Worm (Caenorhabditis elegans) whole organism, young adult: ENCODE measurements around the gene srj-27.

Experiments
- B0019.2 ChIP-seq: fragments of 200-800 bp; sonication (Bioruptor generic); conservative IDR thresholded peaks from 2 replicates; pipeline ENCODE4 v1.3.6; 2022; ENCODE audit warnings: missing genetic modification reagents, missing genetic modification characterization, missing compliant biosample characterization
- C06A6.2 ChIP-seq: fragments of 200-800 bp; sonication (Bioruptor generic); conservative IDR thresholded peaks from 2 replicates; pipeline ENCODE4 v1.3.6; 2022; ENCODE audit warnings: missing genetic modification characterization, missing compliant biosample characterization
- C17E4.6 ChIP-seq: fragments of 200-800 bp; sonication (Bioruptor generic); IDR thresholded peaks from 2 replicates; pipeline ENCODE4 v1.3.6; 2022; ENCODE audit warnings: missing genetic modification reagents, missing genetic modification characterization, missing compliant biosample characterization
- F10E7.11 ChIP-seq: sonication (generic microtip); optimal IDR thresholded peaks from 2 replicates; lab custom pipeline; 2017; ENCODE audit warnings: mild to moderate bottlenecking, missing genetic modification characterization, moderate library complexity, missing compliant biosample characterization
- F33H1.4 ChIP-seq: fragments of 200-800 bp; sonication (Bioruptor generic); IDR thresholded peaks from 2 replicates; pipeline ENCODE4 v1.3.6; 2022; ENCODE audit warnings: missing genetic modification reagents, missing genetic modification characterization, missing compliant biosample characterization
- F39B2.1 ChIP-seq: fragments of 200-800 bp; sonication (Bioruptor generic); IDR thresholded peaks from 2 replicates; pipeline ENCODE4 v1.3.6; 2022; ENCODE audit warnings: missing genetic modification reagents, missing genetic modification characterization, missing compliant biosample characterization
- F57A8.1 ChIP-seq: fragments of 200-800 bp; sonication (Bioruptor generic); optimal IDR thresholded peaks from 2 replicates; lab custom pipeline; 2018; ENCODE audit warnings: mild to moderate bottlenecking, missing genetic modification characterization, moderate library complexity, missing compliant biosample characterization
- K11D2.4 ChIP-seq: fragments of 200-800 bp; sonication (Bioruptor generic); IDR thresholded peaks from 2 replicates; pipeline ENCODE4 v1.3.6; 2022; ENCODE audit warnings: missing genetic modification reagents, missing genetic modification characterization, missing compliant biosample characterization
- K12H6.12 ChIP-seq: fragments of 200-800 bp; sonication (Bioruptor generic); optimal IDR thresholded peaks from 2 replicates; lab custom pipeline; 2018; ENCODE audit warnings: mild to moderate bottlenecking, missing genetic modification characterization, missing compliant biosample characterization
- ama-1 ChIP-seq, 3 experiments: fragments of 150-350 bp in 1 of 3; sonication (generic microtip) in 2 of 3; optimal IDR thresholded peaks; 2 replicates each; lab custom pipeline; 2014 to 2018; ENCODE audit warnings: missing biosample characterization in 2 of 3, missing genetic modification characterization in 2 of 3, missing genetic modification reagents in 2 of 3
- aptf-2 ChIP-seq: fragments of 200-800 bp; sonication (Bioruptor generic); conservative IDR thresholded peaks from 2 replicates; pipeline ENCODE4 v1.3.6; 2022; ENCODE audit warnings: missing genetic modification reagents, missing genetic modification characterization, missing compliant biosample characterization
- atf-7 ChIP-seq: sonication (generic microtip); optimal IDR thresholded peaks from 2 replicates; lab custom pipeline; 2017; ENCODE audit warnings: mild to moderate bottlenecking, missing genetic modification characterization, missing compliant biosample characterization
- attf-5 ChIP-seq: fragments of 200-800 bp; sonication (Bioruptor generic); optimal IDR thresholded peaks from 2 replicates; lab custom pipeline; 2018; ENCODE audit warnings: mild to moderate bottlenecking, missing genetic modification characterization, missing compliant biosample characterization
- bed-2 ChIP-seq: fragments of 200-800 bp; sonication (Bioruptor generic); IDR thresholded peaks from 2 replicates; pipeline ENCODE4 v1.3.6; 2022; ENCODE audit warnings: missing genetic modification reagents, missing genetic modification characterization, missing compliant biosample characterization
- ccch-3 ChIP-seq: fragments of 200-800 bp; sonication (Bioruptor generic); optimal IDR thresholded peaks from 2 replicates; lab custom pipeline; 2018; ENCODE audit warnings: mild to moderate bottlenecking, missing genetic modification characterization, missing compliant biosample characterization
- cebp-1 ChIP-seq, 2 experiments: fragments of 200-800 bp in 1 of 2; sonication (Bioruptor generic) in 1 of 2; sonication (generic microtip) in 1 of 2; IDR thresholded peaks in 1 of 2; optimal IDR thresholded peaks in 1 of 2; 2 replicates each; pipeline versions ENCODE4 v1.3.6 to Lab custom; 2017 to 2022; ENCODE audit warnings: missing compliant biosample characterization in 2 of 2, missing genetic modification characterization in 2 of 2, mild to moderate bottlenecking in 1 of 2, missing genetic modification reagents in 1 of 2, moderate library complexity in 1 of 2
- cebp-2 ChIP-seq: fragments of 200-800 bp; sonication (Bioruptor generic); IDR thresholded peaks from 2 replicates; pipeline ENCODE4 v1.3.6; 2022; ENCODE audit warnings: missing genetic modification characterization, missing compliant biosample characterization
- ceh-100 ChIP-seq: fragments of 200-800 bp; sonication (Bioruptor generic); IDR thresholded peaks from 2 replicates; pipeline ENCODE4 v1.3.6; 2022; ENCODE audit warnings: missing genetic modification reagents, missing genetic modification characterization, missing compliant biosample characterization
- ceh-27 ChIP-seq: fragments of 200-800 bp; sonication (Bioruptor generic); optimal IDR thresholded peaks from 2 replicates; lab custom pipeline; 2018; ENCODE audit warnings: mild to moderate bottlenecking, missing genetic modification characterization, moderate library complexity, missing compliant biosample characterization
- ceh-58 ChIP-seq: fragments of 200-800 bp; sonication (Bioruptor generic); IDR thresholded peaks from 2 replicates; pipeline ENCODE4 v1.3.6; 2022; ENCODE audit warnings: missing genetic modification characterization, missing compliant biosample characterization
- ceh-91 ChIP-seq: fragments of 200-800 bp; sonication (Bioruptor generic); IDR thresholded peaks from 2 replicates; pipeline ENCODE4 v1.3.6; 2022; ENCODE audit warnings: missing genetic modification reagents, missing genetic modification characterization, missing compliant biosample characterization
- die-1 ChIP-seq: sonication (generic microtip); optimal IDR thresholded peaks from 2 replicates; lab custom pipeline; 2016; ENCODE audit warnings: missing genotype, mild to moderate bottlenecking, missing genetic modification characterization, missing compliant biosample characterization
- dox-1 ChIP-seq: fragments of 200-800 bp; sonication (Bioruptor generic); IDR thresholded peaks from 2 replicates; pipeline ENCODE4 v1.3.6; 2022; ENCODE audit warnings: missing genetic modification reagents, missing genetic modification characterization, missing compliant biosample characterization
- egl-18 ChIP-seq: fragments of 200-800 bp; sonication (Bioruptor generic); IDR thresholded peaks from 2 replicates; pipeline ENCODE4 v1.3.6; 2022; ENCODE audit warnings: missing genetic modification reagents, missing genetic modification characterization, missing compliant biosample characterization
- egrh-3 ChIP-seq: fragments of 200-800 bp; sonication (Bioruptor generic); IDR thresholded peaks from 2 replicates; pipeline ENCODE4 v1.3.6; 2022; ENCODE audit warnings: missing genetic modification reagents, missing genetic modification characterization, missing compliant biosample characterization
- hrde-1 ChIP-seq: sonication (generic microtip); optimal IDR thresholded peaks from 2 replicates; lab custom pipeline; 2016; ENCODE audit warnings: missing genetic modification characterization, mild to moderate bottlenecking, missing compliant biosample characterization, moderate library complexity, missing genotype, missing genetic modification reagents, borderline replicate concordance
- hsf-1 ChIP-seq: fragments of 200-800 bp; sonication (Bioruptor generic); IDR thresholded peaks from 2 replicates; pipeline ENCODE4 v1.3.6; 2022; ENCODE audit warnings: missing genetic modification reagents, missing genetic modification characterization, missing compliant biosample characterization
- let-607 ChIP-seq, 2 experiments: fragments of 200-800 bp in 1 of 2; sonication (Bioruptor generic) in 1 of 2; sonication (generic microtip) in 1 of 2; optimal IDR thresholded peaks; 2 replicates each; lab custom pipeline; 2016 to 2018; ENCODE audit warnings: mild to moderate bottlenecking in 2 of 2, missing compliant biosample characterization in 2 of 2, missing genetic modification characterization in 2 of 2, moderate library complexity in 2 of 2, missing genotype in 1 of 2
- lin-26 ChIP-seq: fragments of 200-800 bp; sonication (Bioruptor generic); IDR thresholded peaks from 2 replicates; pipeline ENCODE4 v1.3.6; 2022; ENCODE audit warnings: missing genetic modification reagents, missing genetic modification characterization, missing compliant biosample characterization
- lin-35 ChIP-seq, 3 experiments: fragments of 150-350 bp in 2 of 3; sonication (generic microtip) in 1 of 3; optimal IDR thresholded peaks; 2 replicates each; lab custom pipeline; 2014 to 2018; ENCODE audit warnings: missing biosample characterization in 3 of 3, missing genetic modification characterization in 3 of 3, missing genetic modification reagents in 3 of 3
- lin-40 ChIP-seq: sonication (generic microtip); optimal IDR thresholded peaks from 2 replicates; lab custom pipeline; 2016; ENCODE audit warnings: missing genetic modification characterization, mild to moderate bottlenecking, missing compliant biosample characterization, missing genotype, missing genetic modification reagents
- lin-54 ChIP-seq: fragments of 200-800 bp; sonication (Bioruptor generic); optimal IDR thresholded peaks from 2 replicates; lab custom pipeline; 2018; ENCODE audit warnings: mild to moderate bottlenecking, missing genetic modification characterization, missing compliant biosample characterization
- lsl-1 ChIP-seq: fragments of 200-800 bp; sonication (Bioruptor generic); optimal IDR thresholded peaks from 2 replicates; lab custom pipeline; 2018; ENCODE audit warnings: mild to moderate bottlenecking, missing genetic modification characterization, moderate library complexity, missing compliant biosample characterization
- mcd-1 ChIP-seq: fragments of 200-800 bp; sonication (Bioruptor generic); IDR thresholded peaks from 2 replicates; pipeline ENCODE4 v1.3.6; 2022; ENCODE audit warnings: missing genetic modification reagents, missing genetic modification characterization, missing compliant biosample characterization
- nfya-2 ChIP-seq: fragments of 200-800 bp; sonication (Bioruptor generic); IDR thresholded peaks from 2 replicates; pipeline ENCODE4 v1.3.6; 2022; ENCODE audit warnings: missing genetic modification reagents, missing genetic modification characterization, missing compliant biosample characterization
- nfyb-1 ChIP-seq: fragments of 200-800 bp; sonication (Bioruptor generic); IDR thresholded peaks from 2 replicates; pipeline ENCODE4 v1.3.6; 2022; ENCODE audit warnings: missing genetic modification reagents, missing genetic modification characterization, missing compliant biosample characterization
- nhr-179 ChIP-seq: sonication (generic microtip); optimal IDR thresholded peaks from 2 replicates; lab custom pipeline; 2016; ENCODE audit warnings: mild to moderate bottlenecking, missing genetic modification characterization, missing compliant biosample characterization
- rpc-1 ChIP-seq, 2 experiments: fragments of 150-350 bp in 1 of 2; sonication (generic microtip) in 1 of 2; optimal IDR thresholded peaks; 2 replicates each; lab custom pipeline; 2014 to 2018; ENCODE audit warnings: missing biosample characterization in 1 of 2, missing genetic modification characterization in 1 of 2, missing genetic modification reagents in 1 of 2, missing genotype in 1 of 2
- snpc-1.1 ChIP-seq: sonication (generic microtip); optimal IDR thresholded peaks from 2 replicates; lab custom pipeline; 2017; ENCODE audit warnings: missing genetic modification characterization, mild to moderate bottlenecking, missing compliant biosample characterization, antibody characterized with exemption, moderate library complexity, missing genotype, missing genetic modification reagents; ENCODE audit not compliant: insufficient read depth
- snpc-1.3 ChIP-seq: sonication (generic microtip); optimal IDR thresholded peaks from 2 replicates; lab custom pipeline; 2017; ENCODE audit warnings: missing genetic modification characterization, mild to moderate bottlenecking, missing compliant biosample characterization, antibody characterized with exemption, moderate library complexity, missing genotype, missing genetic modification reagents; ENCODE audit not compliant: insufficient read depth
- tbp1 ChIP-seq: fragments of 200-800 bp; sonication (Bioruptor generic); optimal IDR thresholded peaks from 2 replicates; lab custom pipeline; 2018; ENCODE audit warnings: mild to moderate bottlenecking, missing genetic modification characterization, missing compliant biosample characterization
- unc-130 ChIP-seq: sonication (generic microtip); optimal IDR thresholded peaks from 2 replicates; lab custom pipeline; 2016; ENCODE audit warnings: missing genetic modification reagents, missing genetic modification characterization, missing compliant biosample characterization
- zfh-2 ChIP-seq: fragments of 200-800 bp; sonication (Bioruptor generic); conservative IDR thresholded peaks from 2 replicates; pipeline ENCODE4 v1.3.6; 2022; ENCODE audit warnings: missing genetic modification reagents, missing genetic modification characterization, missing compliant biosample characterization
- ztf-18 ChIP-seq: sonication (generic microtip); optimal IDR thresholded peaks from 2 replicates; lab custom pipeline; 2016; ENCODE audit warnings: missing genotype, mild to moderate bottlenecking, missing genetic modification characterization, missing compliant biosample characterization
- ztf-25 ChIP-seq: fragments of 200-800 bp; sonication (Bioruptor generic); IDR thresholded peaks from 2 replicates; pipeline ENCODE4 v1.3.6; 2022; ENCODE audit warnings: missing genetic modification reagents, missing genetic modification characterization, missing compliant biosample characterization
- ztf-6 ChIP-seq: fragments of 200-800 bp; sonication (Bioruptor generic); IDR thresholded peaks from 2 replicates; pipeline ENCODE4 v1.3.6; 2022; ENCODE audit warnings: missing genetic modification reagents, missing genetic modification characterization, missing compliant biosample characterization

The srj-27 gene

ce11 chrV:15083659-15084058 is 43.7 kb downstream of the srj-27 start (continued):
- peak; percentile 18 for TF ChIP-seq atf-7 (tag; lab: Kevin White, UChicago)
- peak; percentile 22 for TF ChIP-seq F10E7.11 (tag; lab: Kevin White, UChicago)
- TF ChIP-seq ztf-6 (GFP tag; lab: Robert Waterston, UW), result no peak
- TF ChIP-seq egl-18, result no peak
- no peak for TF ChIP-seq hrde-1 (tag; lab: Kevin White, UChicago)
- no peak for TF ChIP-seq nfya-2 (GFP tag; lab: Robert Waterston, UW)
- TF ChIP-seq F39B2.1, result no peak
- TF ChIP-seq ztf-25, result no peak
- TF ChIP-seq rpc-1 (optimal IDR thresholded peaks at IDR 0.05; lab: Kevin White, UChicago), result no peak
- no peak for TF ChIP-seq rpc-1 (tag; optimal IDR thresholded peaks at IDR 0.05; lab: Kevin White, UChicago)
- no peak for TF ChIP-seq aptf-2
- TF ChIP-seq attf-5 (GFP tag; lab: Kevin White, UChicago), result peak; percentile 14
- no peak for TF ChIP-seq snpc-1.1
- TF ChIP-seq tbp1 (GFP tag; lab: Kevin White, UChicago), result peak; percentile 53
- TF ChIP-seq snpc-1.3, result no peak
- TF ChIP-seq C06A6.2, result no peak
- no peak for TF ChIP-seq cebp-1 (GFP tag; IDR thresholded peaks at IDR 0.05; lab: Robert Waterston, UW)
- peak; percentile 65 for TF ChIP-seq cebp-1 (tag; optimal IDR thresholded peaks at IDR 0.05; lab: Kevin White, UChicago)
- 0 out of 2 replicates have a peak, but pooled peaks have one; percentile 35 for TF ChIP-seq cebp-2 (GFP tag; lab: Robert Waterston, UW)
- peak; percentile 75 for TF ChIP-seq hsf-1
- TF ChIP-seq, all 124 proteins: peak for 34

ce11 chrV:15082291-15082690 is 45.0 kb downstream of the srj-27 start, which contains the start of the genes C01G10.10 and C01G10.9:
Gene C01G10.10, minus strand, starts transcription at chrV:15082441.
Gene C01G10.9, plus strand, starts transcription at chrV:15082530.
- TF ChIP-seq ccch-3 (GFP tag; lab: Kevin White, UChicago) (no peak), unc-130 (GFP tag; lab: Kevin White, UChicago) (peak; percentile 82), die-1 (tag; lab: Kevin White, UChicago) (no peak), egrh-3 (GFP tag; lab: Robert Waterston, UW) (no peak), C17E4.6 (GFP tag; lab: Robert Waterston, UW) (no peak), lin-54 (GFP tag; lab: Kevin White, UChicago) (peak; percentile 50), mcd-1 (peak; percentile 68), bed-2 (GFP tag; lab: Robert Waterston, UW) (0 out of 2 replicates have a peak, but pooled peaks have one; percentile 42), zfh-2 (GFP tag; lab: Robert Waterston, UW) (no peak), K12H6.12 (peak; percentile 2), ceh-100 (peak; percentile 43; the same call in 1 of the 2 replicates), ceh-91 (no peak), ztf-18 (tag; lab: Kevin White, UChicago) (no peak), ama-1 (optimal IDR thresholded peaks at IDR 0.05; lab: Kevin White, UChicago) (no peak), ama-1 (GFP tag; optimal IDR thresholded peaks at IDR 0.05; lab: Kevin White, UChicago) (no peak), let-607 (tag; optimal IDR thresholded peaks at IDR 0.05; lab: Kevin White, UChicago) (peak in 1 of 2 experiments; percentile 54), hsf-1 (no peak), F33H1.4 (GFP tag; lab: Robert Waterston, UW) (peak; percentile 26; the same call in 1 of the 2 replicates), ceh-58 (no peak), F39B2.1 (no peak), lsl-1 (peak; percentile 19), ceh-27 (GFP tag; lab: Kevin White, UChicago) (peak; percentile 52), nhr-179 (tag; lab: Kevin White, UChicago) (no peak), lin-35 (GFP tag; optimal IDR thresholded peaks at IDR 0.05; lab: Kevin White, UChicago) (peak in 1 of 3 experiments; percentile 30), lin-26 (no peak), F57A8.1 (GFP tag; lab: Kevin White, UChicago) (no peak), K11D2.4 (GFP tag; lab: Robert Waterston, UW) (no peak), B0019.2 (GFP tag; lab: Robert Waterston, UW) (no peak), dox-1 (GFP tag; lab: Robert Waterston, UW) (0 out of 2 replicates have a peak, but pooled peaks have one; percentile 18), lin-40 (tag; lab: Kevin White, UChicago) (peak; percentile 50), nfyb-1 (GFP tag; lab: Robert Waterston, UW) (no peak)
